ENCODE assay signal across 1 fruit fly cellular context in the genomic region with DNA sequence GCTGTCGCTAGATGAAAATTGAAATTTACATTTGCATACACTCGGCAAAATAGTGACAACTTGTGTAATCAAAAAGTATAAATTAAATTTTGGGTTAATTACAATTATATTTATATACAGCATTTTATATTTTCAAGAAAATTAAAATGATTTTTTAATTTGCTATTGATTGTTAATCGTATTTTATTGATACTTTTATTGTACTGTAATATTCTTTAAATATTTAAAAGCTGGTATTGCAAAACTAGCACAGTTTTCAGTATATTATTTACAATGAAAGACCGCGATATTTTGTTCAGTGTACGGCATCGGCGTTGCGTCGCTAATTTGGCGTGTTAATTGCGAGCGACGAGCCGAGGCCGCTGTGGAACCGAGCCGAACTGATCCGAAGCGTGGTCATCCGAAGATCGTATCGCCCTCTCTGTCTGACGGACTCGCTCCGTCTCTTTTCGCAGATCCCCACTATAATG.
TF ChIP-seq lines count a peak whose summit lies in the region.

No protein-coding gene starts in this region.

TF ChIP-seq in whole organism, embryonic, 481 proteins besides CTCF, POLR2A, EP300 and RAD21 (continued from another document and continues in another):
- TF ChIP-seq B-H1 (GFP tag; IDR thresholded peaks at IDR 0.05; lab: Robert Waterston, UW) (peak; percentile 93), Lim3 (GFP tag; IDR thresholded peaks at IDR 0.05; lab: Robert Waterston, UW) (peak; percentile 75), mirr (GFP tag; optimal IDR thresholded peaks at IDR 0.05; lab: Kevin White, UChicago) (peak; percentile 53), sc (optimal IDR thresholded peaks at IDR 0.05; lab: Kevin White, UChicago) (no peak), sc (GFP tag; optimal IDR thresholded peaks at IDR 0.05; lab: Kevin White, UChicago) (peak; percentile 89), sim (GFP tag; IDR thresholded peaks at IDR 0.05; lab: Robert Waterston, UW) (peak; percentile 61; the same call in 1 of the 2 replicates), CG13624 (GFP tag; optimal IDR thresholded peaks at IDR 0.05; lab: Kevin White, UChicago) (peak; percentile 83), CG8765 (GFP tag; IDR thresholded peaks at IDR 0.05; lab: Robert Waterston, UW) (peak; percentile 66; the same call in 1 of the 2 replicates), CG15601 (tag; optimal IDR thresholded peaks at IDR 0.05; lab: Kevin White, UChicago) (peak; percentile 92), CG9876 (GFP tag; optimal IDR thresholded peaks at IDR 0.05; lab: Kevin White, UChicago) (peak; percentile 48), Dbx (GFP tag; IDR thresholded peaks at IDR 0.05; lab: Robert Waterston, UW) (peak; percentile 97), CG16813 (GFP tag; IDR thresholded peaks at IDR 0.05; lab: Robert Waterston, UW; ENCODE audit: partially characterized antibody) (no peak), Max (GFP tag; optimal IDR thresholded peaks at IDR 0.05; lab: Kevin White, UChicago) (peak; percentile 93), pita (GFP tag; optimal IDR thresholded peaks at IDR 0.05; lab: Kevin White, UChicago) (no peak), slp2 (GFP tag; optimal IDR thresholded peaks at IDR 0.05; lab: Kevin White, UChicago) (peak; percentile 39), org-1 (GFP tag; optimal IDR thresholded peaks at IDR 0.05; lab: Kevin White, UChicago) (peak; percentile 96), Blimp-1 (GFP tag; optimal IDR thresholded peaks at IDR 0.05; lab: Kevin White, UChicago) (peak; percentile 94), pzg (GFP tag; optimal IDR thresholded peaks at IDR 0.05; lab: Kevin White, UChicago) (no peak), her (GFP tag; optimal IDR thresholded peaks at IDR 0.05; lab: Kevin White, UChicago) (peak; percentile 50), bab2 (GFP tag; optimal IDR thresholded peaks at IDR 0.05; lab: Kevin White, UChicago) (peak; percentile 55), Six4 (GFP tag; optimal IDR thresholded peaks at IDR 0.05; lab: Kevin White, UChicago) (peak; percentile 89), vfl (GFP tag; optimal IDR thresholded peaks at IDR 0.05; lab: Kevin White, UChicago) (peak; percentile 60), Sry-δ (GFP tag; optimal IDR thresholded peaks at IDR 0.05; lab: Kevin White, UChicago) (peak; percentile 14), Poxn (GFP tag; IDR thresholded peaks at IDR 0.05; lab: Robert Waterston, UW) (peak; percentile 87), sima (GFP tag; optimal IDR thresholded peaks at IDR 0.05; lab: Kevin White, UChicago) (no peak), mld (GFP tag; IDR thresholded peaks at IDR 0.05; lab: Robert Waterston, UW; ENCODE audit: partially characterized antibody) (no peak), Atf-2 (GFP tag; optimal IDR thresholded peaks at IDR 0.05; lab: Kevin White, UChicago) (no peak), CG14667 (GFP tag; IDR thresholded peaks at IDR 0.05; lab: Robert Waterston, UW) (peak; percentile 94), Stat92E (GFP tag; optimal IDR thresholded peaks at IDR 0.05; lab: Kevin White, UChicago) (peak in 1 of 3 experiments; percentile 40), Med (GFP tag; lab: Kevin White, UChicago) (peak; percentile 89), CG1024 (GFP tag; IDR thresholded peaks at IDR 0.05; lab: Robert Waterston, UW) (peak; percentile 77), wek (GFP tag; optimal IDR thresholded peaks at IDR 0.05; lab: Kevin White, UChicago) (peak; percentile 57), CG6272 (GFP tag; IDR thresholded peaks at IDR 0.05; lab: Robert Waterston, UW) (peak; percentile 82), Eip74EF (GFP tag; optimal IDR thresholded peaks at IDR 0.05; lab: Kevin White, UChicago) (peak in 1 of 2 experiments; percentile 98), vvl (GFP tag; IDR thresholded peaks at IDR 0.05; lab: Robert Waterston, UW) (peak; percentile 95), croc (GFP tag; conservative IDR thresholded peaks at IDR 0.05; lab: Robert Waterston, UW) (peak; percentile 85), amos (GFP tag; IDR thresholded peaks at IDR 0.05; lab: Robert Waterston, UW; ENCODE audit: partially characterized antibody) (no peak), HmgZ (tag; optimal IDR thresholded peaks at IDR 0.05; lab: Kevin White, UChicago) (peak; percentile 96), CG9727 (GFP tag; optimal IDR thresholded peaks at IDR 0.05; lab: Kevin White, UChicago) (peak; percentile 98), CG4707 (GFP tag; optimal IDR thresholded peaks at IDR 0.05; lab: Kevin White, UChicago) (peak; percentile 66), Dref (GFP tag; IDR thresholded peaks at IDR 0.05; lab: Robert Waterston, UW) (no peak), Sin3A (optimal IDR thresholded peaks at IDR 0.05; lab: Kevin White, UChicago) (no peak), Atf6 (GFP tag; IDR thresholded peaks at IDR 0.05; lab: Robert Waterston, UW) (peak; percentile 97), stwl (tag; optimal IDR thresholded peaks at IDR 0.05; lab: Kevin White, UChicago) (no peak), unpg (GFP tag; optimal IDR thresholded peaks at IDR 0.05; lab: Kevin White, UChicago) (peak; percentile 98), nmo (GFP tag; optimal IDR thresholded peaks at IDR 0.05; lab: Kevin White, UChicago) (peak; percentile 98), Tbp (GFP tag; optimal IDR thresholded peaks at IDR 0.05; lab: Kevin White, UChicago) (no peak), Elba2 (GFP tag; optimal IDR thresholded peaks at IDR 0.05; lab: Kevin White, UChicago) (no peak), Meics (GFP tag; optimal IDR thresholded peaks at IDR 0.05; lab: Kevin White, UChicago) (peak; percentile 98), CG7928 (GFP tag; optimal IDR thresholded peaks at IDR 0.05; lab: Kevin White, UChicago) (peak; percentile 70), Mad (GFP tag; optimal IDR thresholded peaks at IDR 0.05; lab: Kevin White, UChicago) (peak; percentile 59), lbe (GFP tag; optimal IDR thresholded peaks at IDR 0.05; lab: Kevin White, UChicago) (peak; percentile 40), H15 (GFP tag; IDR thresholded peaks at IDR 0.05; lab: Robert Waterston, UW) (peak; percentile 90), CG7987 (GFP tag; optimal IDR thresholded peaks at IDR 0.05; lab: Kevin White, UChicago) (peak; percentile 78), CG11247 (GFP tag; IDR thresholded peaks at IDR 0.05; lab: Robert Waterston, UW) (peak; percentile 92), dmrt11E (tag; optimal IDR thresholded peaks at IDR 0.05; lab: Kevin White, UChicago) (peak; percentile 80), tup (GFP tag; optimal IDR thresholded peaks at IDR 0.05; lab: Kevin White, UChicago) (peak; percentile 42), hb (GFP tag; IDR thresholded peaks at IDR 0.05; lab: Robert Waterston, UW; ENCODE audit: partially characterized antibody) (no peak), CG12104 (GFP tag; optimal IDR thresholded peaks at IDR 0.05; lab: Kevin White, UChicago) (peak; percentile 95), CG9215 (GFP tag; IDR thresholded peaks at IDR 0.05; lab: Robert Waterston, UW) (peak; percentile 96), nom (GFP tag; optimal IDR thresholded peaks at IDR 0.05; lab: Kevin White, UChicago) (peak; percentile 54), grau (tag; optimal IDR thresholded peaks at IDR 0.05; lab: Kevin White, UChicago) (peak; percentile 98), wor (GFP tag; IDR thresholded peaks at IDR 0.05; lab: Robert Waterston, UW) (peak; percentile 91), hkb (optimal IDR thresholded peaks at IDR 0.05; lab: Kevin White, UChicago) (no peak), hkb (GFP tag; IDR thresholded peaks at IDR 0.05; lab: Robert Waterston, UW) (peak; percentile 92), CG9817 (tag; optimal IDR thresholded peaks at IDR 0.05; lab: Kevin White, UChicago) (peak; percentile 96), ro (GFP tag; IDR thresholded peaks at IDR 0.05; lab: Robert Waterston, UW) (peak; percentile 85), CG1603 (tag; optimal IDR thresholded peaks at IDR 0.05; lab: Kevin White, UChicago) (peak; percentile 69), lilli (GFP tag; optimal IDR thresholded peaks at IDR 0.05; lab: Kevin White, UChicago) (peak; percentile 91), Doc2 (GFP tag; IDR thresholded peaks at IDR 0.05; lab: Robert Waterston, UW) (peak; percentile 58; the same call in 1 of the 2 replicates), row (GFP tag; IDR thresholded peaks at IDR 0.05; lab: Robert Waterston, UW) (peak; percentile 91), CG6854 (GFP tag; optimal IDR thresholded peaks at IDR 0.05; lab: Kevin White, UChicago) (peak; percentile 96), Doc3 (GFP tag; IDR thresholded peaks at IDR 0.05; lab: Robert Waterston, UW; ENCODE audit: partially characterized antibody) (no peak), crp (GFP tag; optimal IDR thresholded peaks at IDR 0.05; lab: Kevin White, UChicago) (peak in 1 of 2 experiments; percentile 64), nau (GFP tag; optimal IDR thresholded peaks at IDR 0.05; lab: Kevin White, UChicago) (peak; percentile 92), H2.0 (GFP tag; IDR thresholded peaks at IDR 0.05; lab: Robert Waterston, UW) (peak; percentile 89), CG17612 (GFP tag; IDR thresholded peaks at IDR 0.05; lab: Robert Waterston, UW) (peak; percentile 93), Camta (GFP tag; optimal IDR thresholded peaks at IDR 0.05; lab: Kevin White, UChicago) (peak; percentile 73), Hey (tag; optimal IDR thresholded peaks at IDR 0.05; lab: Kevin White, UChicago) (peak; percentile 71), usp (GFP tag; optimal IDR thresholded peaks at IDR 0.05; lab: Kevin White, UChicago) (no peak), en (GFP tag; optimal IDR thresholded peaks at IDR 0.05; lab: Kevin White, UChicago) (no peak), CG12942 (GFP tag; optimal IDR thresholded peaks at IDR 0.05; lab: Kevin White, UChicago) (peak; percentile 96), ap (GFP tag; IDR thresholded peaks at IDR 0.05; lab: Robert Waterston, UW) (peak; percentile 83), Sox100B (GFP tag; optimal IDR thresholded peaks at IDR 0.05; lab: Kevin White, UChicago) (peak; percentile 99), CG12219 (GFP tag; optimal IDR thresholded peaks at IDR 0.05; lab: Kevin White, UChicago) (peak; percentile 87), CG17328 (GFP tag; IDR thresholded peaks at IDR 0.05; lab: Robert Waterston, UW) (peak; percentile 86), CG18476 (GFP tag; optimal IDR thresholded peaks at IDR 0.05; lab: Kevin White, UChicago) (peak; percentile 82), insv (GFP tag; optimal IDR thresholded peaks at IDR 0.05; lab: Kevin White, UChicago) (peak in 1 of 2 experiments; percentile 67), CG10979 (tag; optimal IDR thresholded peaks at IDR 0.05; lab: Kevin White, UChicago) (peak; percentile 94), Atf3 (GFP tag; optimal IDR thresholded peaks at IDR 0.05; lab: Kevin White, UChicago) (peak; percentile 61), ind (GFP tag; optimal IDR thresholded peaks at IDR 0.05; lab: Kevin White, UChicago) (peak; percentile 95), Gug (GFP tag; IDR thresholded peaks at IDR 0.05; lab: Robert Waterston, UW) (peak; percentile 72), ci (GFP tag; IDR thresholded peaks at IDR 0.05; lab: Robert Waterston, UW) (peak; percentile 64; the same call in 1 of the 3 replicates), CG13287 (GFP tag; IDR thresholded peaks at IDR 0.05; lab: Robert Waterston, UW; ENCODE audit: partially characterized antibody) (no peak), Ravus (GFP tag; IDR thresholded peaks at IDR 0.05; lab: Robert Waterston, UW) (peak; percentile 90), gsb (GFP tag; IDR thresholded peaks at IDR 0.05; lab: Robert Waterston, UW) (peak; percentile 91), CG1792 (GFP tag; optimal IDR thresholded peaks at IDR 0.05; lab: Kevin White, UChicago) (peak; percentile 56), Lpt (GFP tag; optimal IDR thresholded peaks at IDR 0.05; lab: Kevin White, UChicago) (no peak), CG33557 (GFP tag; optimal IDR thresholded peaks at IDR 0.05; lab: Kevin White, UChicago) (peak; percentile 59), fu2 (GFP tag; optimal IDR thresholded peaks at IDR 0.05; lab: Kevin White, UChicago) (peak; percentile 67), E2f1 (GFP tag; IDR thresholded peaks at IDR 0.05; lab: Robert Waterston, UW) (peak; percentile 94), CG7745 (tag; optimal IDR thresholded peaks at IDR 0.05; lab: Kevin White, UChicago) (no peak), CG10565 (GFP tag; optimal IDR thresholded peaks at IDR 0.05; lab: Kevin White, UChicago) (peak; percentile 16), CG14710 (tag; optimal IDR thresholded peaks at IDR 0.05; lab: Kevin White, UChicago) (peak; percentile 91), ab (GFP tag; optimal IDR thresholded peaks at IDR 0.05; lab: Kevin White, UChicago) (peak; percentile 46), Rfx (GFP tag; IDR thresholded peaks at IDR 0.05; lab: Robert Waterston, UW) (peak; percentile 97), CG10431 (GFP tag; optimal IDR thresholded peaks at IDR 0.05; lab: Kevin White, UChicago) (peak; percentile 55), ems (GFP tag; optimal IDR thresholded peaks at IDR 0.05; lab: Kevin White, UChicago) (peak; percentile 75), crc (GFP tag; optimal IDR thresholded peaks at IDR 0.05; lab: Kevin White, UChicago) (peak; percentile 30), Dek (tag; optimal IDR thresholded peaks at IDR 0.05; lab: Kevin White, UChicago) (peak; percentile 98), Dip2 (GFP tag; IDR thresholded peaks at IDR 0.05; lab: Robert Waterston, UW) (peak; percentile 68; the same call in 1 of the 2 replicates), pum (GFP tag; optimal IDR thresholded peaks at IDR 0.05; lab: Kevin White, UChicago) (peak; percentile 73), disco-r (GFP tag; optimal IDR thresholded peaks at IDR 0.05; lab: Kevin White, UChicago) (no peak), cas (GFP tag; IDR thresholded peaks at IDR 0.05; lab: Robert Waterston, UW) (peak; percentile 93), unc-4 (GFP tag; IDR thresholded peaks at IDR 0.05; lab: Robert Waterston, UW; ENCODE audit: partially characterized antibody) (no peak), Awh (GFP tag; IDR thresholded peaks at IDR 0.05; lab: Robert Waterston, UW) (peak; percentile 88), caup (GFP tag; optimal IDR thresholded peaks at IDR 0.05; lab: Kevin White, UChicago; ENCODE audit: severe bottlenecking) (peak; percentile 96), Side (GFP tag; optimal IDR thresholded peaks at IDR 0.05; lab: Kevin White, UChicago) (peak; percentile 18), Ada2b (GFP tag; IDR thresholded peaks at IDR 0.05; lab: Robert Waterston, UW) (peak; percentile 87), CG9437 (GFP tag; optimal IDR thresholded peaks at IDR 0.05; lab: Kevin White, UChicago) (peak; percentile 95), PHDP (tag; optimal IDR thresholded peaks at IDR 0.05; lab: Kevin White, UChicago) (peak; percentile 98), CG18619 (GFP tag; optimal IDR thresholded peaks at IDR 0.05; lab: Kevin White, UChicago) (peak; percentile 97), CG4854 (GFP tag; optimal IDR thresholded peaks at IDR 0.05; lab: Kevin White, UChicago) (peak; percentile 82), scrt (GFP tag; optimal IDR thresholded peaks at IDR 0.05; lab: Kevin White, UChicago) (peak; percentile 92), CG3407 (GFP tag; optimal IDR thresholded peaks at IDR 0.05; lab: Kevin White, UChicago) (peak; percentile 91)
